Worm (Caenorhabditis elegans) whole organism, early embryonic: ENCODE measurements around the gene tag-244.

Experiments used
- B0310.2 ChIP-seq: sonication (generic microtip); optimal IDR thresholded peaks from 2 replicates; lab custom pipeline; 2016; ENCODE audit warnings: mild to moderate bottlenecking, missing genetic modification characterization, missing compliant biosample characterization
- F13C5.2 ChIP-seq: sonication (generic microtip); optimal IDR thresholded peaks from 2 replicates; lab custom pipeline; 2017; ENCODE audit warnings: mild to moderate bottlenecking, missing genetic modification characterization, inconsistent platforms, missing compliant biosample characterization
- aly-1 ChIP-seq: sonication (generic microtip); optimal IDR thresholded peaks from 2 replicates; lab custom pipeline; 2016; ENCODE audit warnings: missing genetic modification characterization, missing compliant biosample characterization
- ama-1 ChIP-seq: fragments of 150-350 bp; optimal IDR thresholded peaks from 2 replicates; lab custom pipeline; 2014
- ceh-13 ChIP-seq: fragments of 200-800 bp; sonication (Bioruptor generic); optimal IDR thresholded peaks from 2 replicates; lab custom pipeline; 2018; ENCODE audit warnings: mild to moderate bottlenecking, missing genetic modification characterization, missing compliant biosample characterization
- ceh-36 ChIP-seq: sonication (generic microtip); optimal IDR thresholded peaks from 2 replicates; lab custom pipeline; 2016; ENCODE audit warnings: missing genetic modification characterization, inconsistent platforms, missing compliant biosample characterization
- ets-7 ChIP-seq: sonication (generic microtip); optimal IDR thresholded peaks from 2 replicates; lab custom pipeline; 2016; ENCODE audit warnings: missing genotype, missing genetic modification characterization, missing compliant biosample characterization
- flt-1 ChIP-seq: fragments of 200-800 bp; sonication (Bioruptor generic); IDR thresholded peaks from 2 replicates; pipeline ENCODE4 v1.3.6; 2022; ENCODE audit warnings: missing genetic modification characterization, missing compliant biosample characterization
- hmbx-1 ChIP-seq: sonication (generic microtip); optimal IDR thresholded peaks from 2 replicates; lab custom pipeline; 2016; ENCODE audit warnings: mild to moderate bottlenecking, missing genetic modification characterization, missing compliant biosample characterization
- hmg-4 ChIP-seq: fragments of 200-800 bp; sonication (Bioruptor generic); optimal IDR thresholded peaks from 2 replicates; lab custom pipeline; 2018; ENCODE audit warnings: mild to moderate bottlenecking, missing genetic modification characterization, missing compliant biosample characterization
- hnd-1 ChIP-seq: sonication (generic microtip); optimal IDR thresholded peaks from 2 replicates; lab custom pipeline; 2016; ENCODE audit warnings: missing genetic modification characterization, missing compliant biosample characterization
- pes-1 ChIP-seq: fragments of 200-800 bp; sonication (Bioruptor generic); IDR thresholded peaks from 2 replicates; pipeline ENCODE4 v1.3.6; 2022; ENCODE audit warnings: missing genetic modification reagents, missing genetic modification characterization, missing compliant biosample characterization
- scrt-1 ChIP-seq: fragments of 200-800 bp; sonication (Bioruptor generic); IDR thresholded peaks from 2 replicates; pipeline ENCODE4 v1.3.6; 2022; ENCODE audit warnings: missing genetic modification characterization, missing compliant biosample characterization
- sea-1 ChIP-seq: fragments of 200-800 bp; sonication (Bioruptor generic); conservative IDR thresholded peaks from 2 replicates; pipeline ENCODE4 v1.3.6; 2022; ENCODE audit warnings: missing genetic modification characterization, missing compliant biosample characterization
- tbx-11 ChIP-seq: fragments of 200-800 bp; sonication (Bioruptor generic); IDR thresholded peaks from 2 replicates; pipeline ENCODE4 v1.3.6; 2022; ENCODE audit warnings: missing genetic modification characterization, missing compliant biosample characterization
- tbx-37 ChIP-seq: fragments of 200-800 bp; sonication (Bioruptor generic); conservative IDR thresholded peaks from 2 replicates; pipeline ENCODE4 v1.3.6; 2022; ENCODE audit warnings: missing genetic modification reagents, missing genetic modification characterization, missing compliant biosample characterization
- tra-4 ChIP-seq: sonication (generic microtip); optimal IDR thresholded peaks from 2 replicates; lab custom pipeline; 2017; ENCODE audit warnings: missing genetic modification characterization, missing compliant biosample characterization

Gene tag-244

DNA sequence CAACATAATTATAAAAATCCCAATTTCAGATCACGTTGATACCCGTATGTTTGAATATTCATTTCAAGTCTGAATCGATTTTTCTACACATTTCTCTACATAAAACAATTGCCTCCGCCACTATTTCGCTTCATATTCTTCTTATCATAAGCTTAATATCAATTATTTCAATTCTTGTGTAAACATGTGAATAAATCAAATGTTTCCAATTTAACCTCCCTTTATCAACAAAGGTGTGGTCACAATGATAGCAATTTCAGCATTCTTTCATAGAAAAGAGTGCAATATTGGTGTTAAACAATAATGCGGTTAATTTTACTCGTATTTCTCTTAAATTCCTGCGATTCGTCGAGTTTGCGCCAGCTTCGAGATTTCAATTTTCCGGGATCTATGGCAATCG lies 9.3 kb downstream of the tag-244 start, which contains the start of gene Y41D4B.17:
Y41D4B.17 (plus strand) TSS at position 174 of the 400 bp plus-strand sequence.
- TF ChIP-seq ets-7 (tag; lab: Kevin White, UChicago) (no peak), pes-1 (GFP tag; lab: Robert Waterston, UW) (no peak), tra-4 (tag; lab: Kevin White, UChicago) (no peak), tbx-37 (GFP tag; lab: Robert Waterston, UW) (no peak), ceh-13 (GFP tag; lab: Kevin White, UChicago) (no peak), hnd-1 (tag; lab: Kevin White, UChicago) (no peak), flt-1 (GFP tag; lab: Robert Waterston, UW) (no peak), sea-1 (GFP tag; lab: Robert Waterston, UW) (no peak), hmg-4 (GFP tag; lab: Kevin White, UChicago) (no peak)

DNA sequence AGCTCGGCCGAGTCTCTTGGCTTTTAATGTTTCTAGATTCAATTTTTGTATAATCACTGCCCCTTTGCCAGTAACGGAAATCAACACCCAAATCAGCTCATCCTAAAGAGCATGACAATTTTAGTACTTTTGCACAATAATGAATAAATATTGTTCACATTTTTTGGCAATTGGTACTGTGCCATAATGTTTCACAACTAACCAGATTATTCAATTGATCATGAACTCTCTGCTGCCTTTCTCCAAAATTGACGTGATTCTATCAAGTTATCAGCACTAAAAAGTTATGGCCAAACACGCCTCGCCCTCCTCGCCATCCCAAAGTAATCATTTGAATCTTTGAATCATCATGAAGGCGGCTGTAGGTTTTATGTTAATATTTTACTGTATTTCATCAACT lies 11.2 kb downstream of the tag-244 start, which contains the start of gene hpo-6:
hpo-6 (plus strand) TSS at position 301 of the 400 bp plus-strand sequence.
- TF ChIP-seq ceh-13 (GFP tag; lab: Kevin White, UChicago) = no peak
- no peak for TF ChIP-seq hmg-4 (GFP tag; lab: Kevin White, UChicago)
- TF ChIP-seq ets-7 (tag; lab: Kevin White, UChicago) = no peak
- TF ChIP-seq B0310.2 (tag; lab: Kevin White, UChicago) = no peak
- TF ChIP-seq sea-1 (GFP tag; lab: Robert Waterston, UW) = no peak
- no peak for TF ChIP-seq pes-1 (GFP tag; lab: Robert Waterston, UW)
- TF ChIP-seq scrt-1 (GFP tag; lab: Robert Waterston, UW) = no peak
- no peak for TF ChIP-seq hmbx-1 (tag; lab: Kevin White, UChicago)
- no peak for TF ChIP-seq F13C5.2 (tag; lab: Kevin White, UChicago)
- no peak for TF ChIP-seq tbx-11 (GFP tag; lab: Robert Waterston, UW)
- TF ChIP-seq tra-4 (tag; lab: Kevin White, UChicago) = no peak
- TF ChIP-seq tbx-37 (GFP tag; lab: Robert Waterston, UW) = no peak
- no peak for TF ChIP-seq flt-1 (GFP tag; lab: Robert Waterston, UW)
- no peak for TF ChIP-seq ama-1 (lab: Kevin White, UChicago)
- TF ChIP-seq hnd-1 (tag; lab: Kevin White, UChicago) = no peak
- no peak for TF ChIP-seq aly-1 (tag; lab: Kevin White, UChicago)
- TF ChIP-seq ceh-36 = no peak

DNA sequence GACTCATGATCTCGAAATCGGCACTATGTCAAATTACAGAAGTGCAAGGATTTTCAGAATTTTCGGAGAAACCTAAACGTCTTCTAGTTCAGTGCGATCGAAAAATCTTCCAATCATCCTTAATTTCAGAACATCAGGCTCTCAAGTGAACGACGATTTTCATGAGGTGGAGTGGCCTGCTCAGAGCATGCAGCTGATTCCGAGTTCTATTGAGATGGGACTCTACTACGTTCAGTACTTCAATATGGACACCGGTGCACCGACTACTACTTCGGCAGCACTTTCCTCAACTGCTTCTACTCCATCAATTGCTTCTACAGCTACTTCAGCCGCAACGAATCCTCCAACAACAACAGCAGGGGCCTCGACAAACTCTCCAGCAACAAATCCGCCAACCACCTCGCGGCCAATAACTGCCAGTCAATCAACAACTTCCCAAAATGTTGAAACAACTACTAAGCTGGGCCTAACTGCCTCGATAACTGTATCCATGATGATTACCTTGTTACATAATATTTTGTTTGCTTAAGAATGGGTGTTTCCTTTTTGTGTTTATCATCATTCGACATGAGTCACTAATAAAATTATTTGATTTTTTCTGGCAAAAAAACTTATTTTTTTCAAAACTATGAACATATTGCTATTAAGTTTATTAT lies 12.9 kb downstream of the tag-244 start, which contains the start of gene Y41D4B.15:
Y41D4B.15 (plus strand) TSS at position 606 of the 656 bp plus-strand sequence.
- TF ChIP-seq tra-4 (tag; lab: Kevin White, UChicago) (no peak), ama-1 (lab: Kevin White, UChicago) (no peak), B0310.2 (tag; lab: Kevin White, UChicago) (no peak), tbx-37 (GFP tag; lab: Robert Waterston, UW) (no peak), ceh-36 (no peak)

DNA sequence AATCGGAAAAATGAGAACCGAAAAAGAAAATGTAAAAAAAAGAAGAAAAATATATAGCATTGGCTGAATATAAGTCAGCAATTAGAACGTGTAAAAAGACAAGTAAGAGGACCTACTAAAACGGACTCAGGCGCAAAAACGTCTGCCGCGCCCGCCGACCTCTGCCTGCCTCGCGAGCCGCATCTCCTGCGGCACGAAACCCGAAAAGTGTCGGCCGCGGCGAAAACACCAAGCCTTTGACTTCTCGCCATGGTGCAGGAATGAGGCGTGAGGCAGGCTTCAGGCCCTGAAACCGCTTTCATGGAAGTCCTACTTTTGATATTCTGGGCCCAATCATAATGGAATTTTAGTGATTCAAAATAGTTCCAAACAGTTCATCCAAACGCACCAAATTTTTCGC lies 15.0 kb downstream of the tag-244 start:
- TF ChIP-seq F13C5.2 (tag; lab: Kevin White, UChicago) = no peak
- no peak for TF ChIP-seq sea-1 (GFP tag; lab: Robert Waterston, UW)
- no peak for TF ChIP-seq hmg-4 (GFP tag; lab: Kevin White, UChicago)
- no peak for TF ChIP-seq tbx-11 (GFP tag; lab: Robert Waterston, UW)
- no peak for TF ChIP-seq aly-1 (tag; lab: Kevin White, UChicago)
- TF ChIP-seq tra-4 (tag; lab: Kevin White, UChicago) = no peak
- TF ChIP-seq flt-1 (GFP tag; lab: Robert Waterston, UW) = no peak
- no peak for TF ChIP-seq pes-1 (GFP tag; lab: Robert Waterston, UW)
- no peak for TF ChIP-seq ceh-13 (GFP tag; lab: Kevin White, UChicago)
- no peak for TF ChIP-seq ets-7 (tag; lab: Kevin White, UChicago)
- TF ChIP-seq hmbx-1 (tag; lab: Kevin White, UChicago) = no peak
- TF ChIP-seq ama-1 (lab: Kevin White, UChicago) = no peak
- no peak for TF ChIP-seq tbx-37 (GFP tag; lab: Robert Waterston, UW)
- no peak for TF ChIP-seq B0310.2 (tag; lab: Kevin White, UChicago)

DNA sequence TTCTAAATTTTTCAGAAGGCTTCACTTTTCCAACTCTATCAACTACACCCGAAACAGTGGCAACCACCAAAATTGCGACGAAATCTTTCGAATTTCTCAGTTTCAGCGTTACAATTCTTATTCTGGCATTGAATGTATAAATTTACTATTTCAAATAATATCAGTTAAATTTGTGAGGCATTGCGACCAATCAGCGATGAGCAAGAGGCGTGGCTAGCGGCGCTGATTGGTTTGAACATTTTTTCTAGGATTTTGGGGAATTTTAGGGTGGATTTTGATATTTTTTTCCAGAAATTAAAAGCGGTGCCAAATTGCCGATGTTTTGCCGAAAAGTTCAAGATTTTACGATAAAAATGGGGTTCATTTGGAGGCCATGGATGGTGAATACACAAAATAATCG lies 16.9 kb downstream of the tag-244 start:
- no peak for TF ChIP-seq B0310.2 (tag; lab: Kevin White, UChicago)
- TF ChIP-seq aly-1 (tag; lab: Kevin White, UChicago) = no peak
- TF ChIP-seq tbx-11 (GFP tag; lab: Robert Waterston, UW) = no peak
- no peak for TF ChIP-seq sea-1 (GFP tag; lab: Robert Waterston, UW)
- TF ChIP-seq tra-4 (tag; lab: Kevin White, UChicago) = no peak
- TF ChIP-seq ceh-13 (GFP tag; lab: Kevin White, UChicago) = no peak

DNA sequence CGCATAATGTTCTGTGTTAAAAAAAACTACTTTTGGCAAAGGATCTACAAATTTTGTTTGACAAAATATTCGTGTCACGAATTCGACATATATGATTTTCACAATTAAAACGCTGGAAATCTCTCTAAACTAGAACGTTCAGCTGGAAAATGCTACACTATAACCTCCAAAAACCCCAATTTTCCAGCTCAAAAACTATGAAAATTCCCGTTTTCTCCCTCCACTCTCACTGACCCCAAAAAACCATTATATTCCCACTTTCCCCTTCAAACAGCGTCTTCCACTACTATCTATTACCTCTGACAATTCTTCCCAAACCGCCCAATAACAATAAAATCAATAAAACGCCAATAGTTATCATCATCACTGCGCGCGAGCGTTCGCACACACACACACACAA lies 26.1 kb downstream of the tag-244 start, which contains the start of gene Y41D4B.14:
Y41D4B.14 (plus strand) TSS at position 301 of the 400 bp plus-strand sequence.
- TF ChIP-seq tbx-37 (GFP tag; lab: Robert Waterston, UW) (no peak), tra-4 (tag; lab: Kevin White, UChicago) (no peak), B0310.2 (tag; lab: Kevin White, UChicago) (no peak), ceh-13 (GFP tag; lab: Kevin White, UChicago) (no peak), F13C5.2 (tag; lab: Kevin White, UChicago) (no peak), tbx-11 (GFP tag; lab: Robert Waterston, UW) (no peak), hmbx-1 (tag; lab: Kevin White, UChicago) (no peak), flt-1 (GFP tag; lab: Robert Waterston, UW) (no peak), pes-1 (GFP tag; lab: Robert Waterston, UW) (no peak), ets-7 (tag; lab: Kevin White, UChicago) (no peak)

DNA sequence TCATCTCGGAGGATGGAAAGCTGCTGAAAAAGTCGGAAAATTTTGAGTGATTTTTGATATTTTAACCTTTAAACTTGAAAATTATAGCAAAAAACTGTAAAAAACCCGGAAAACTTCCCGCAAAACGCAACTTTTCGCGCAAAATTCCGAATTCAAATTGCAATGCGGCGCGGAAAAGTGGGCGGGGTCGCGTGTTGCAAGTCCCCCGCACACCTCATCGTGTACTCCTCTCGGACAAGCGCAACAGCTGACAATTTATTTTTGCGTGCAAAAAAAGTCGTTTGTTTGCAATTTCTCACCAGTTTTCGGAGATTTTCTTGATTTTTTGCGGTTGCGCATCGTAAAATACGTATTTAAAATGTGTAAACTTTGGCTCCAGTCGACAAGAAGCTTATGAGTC lies 45.1 kb downstream of the tag-244 start, which contains the start of gene npp-8:
npp-8 (minus strand) TSS at position 23 of the 400 bp plus-strand sequence.
- TF ChIP-seq ceh-36 = peak; percentile 85
- peak; percentile 81 for TF ChIP-seq scrt-1 (GFP tag; lab: Robert Waterston, UW)
- peak; percentile 97 for TF ChIP-seq F13C5.2 (tag; lab: Kevin White, UChicago)
- peak; percentile 62 for TF ChIP-seq flt-1 (GFP tag; lab: Robert Waterston, UW)
- peak; percentile 82 for TF ChIP-seq hmg-4 (GFP tag; lab: Kevin White, UChicago)
- TF ChIP-seq aly-1 (tag; lab: Kevin White, UChicago) = peak; percentile 8
- TF ChIP-seq tbx-37 (GFP tag; lab: Robert Waterston, UW) = peak; percentile 58; the same call in 1 of the 2 replicates
- peak; percentile 58 for TF ChIP-seq ceh-13 (GFP tag; lab: Kevin White, UChicago)
- TF ChIP-seq sea-1 (GFP tag; lab: Robert Waterston, UW) = peak; percentile 84
- TF ChIP-seq ama-1 (lab: Kevin White, UChicago) = no peak
- peak; percentile 67 for TF ChIP-seq ets-7 (tag; lab: Kevin White, UChicago)
- TF ChIP-seq tbx-11 (GFP tag; lab: Robert Waterston, UW) = peak; percentile 73; the same call in 1 of the 2 replicates
- TF ChIP-seq tra-4 (tag; lab: Kevin White, UChicago) = peak; percentile 1
- peak; percentile 47 for TF ChIP-seq hnd-1 (tag; lab: Kevin White, UChicago)
- TF ChIP-seq hmbx-1 (tag; lab: Kevin White, UChicago) = peak; percentile 38
- peak; percentile 68 for TF ChIP-seq B0310.2 (tag; lab: Kevin White, UChicago)
- peak; percentile 84 for TF ChIP-seq pes-1 (GFP tag; lab: Robert Waterston, UW)
